Fruit fly (Drosophila melanogaster) whole organism, pupa: ENCODE results near the gene Rab27.

Experiments
- CG10348 ChIP-seq: fragments of 200-800 bp; sonication (Bioruptor generic); IDR thresholded peaks from 2 replicates; pipeline ENCODE4 v1.3.6; 2022; ENCODE audit warnings: missing biosample characterization, missing genetic modification characterization
- CG17806 ChIP-seq: fragments of 200-800 bp; sonication (Bioruptor generic); optimal IDR thresholded peaks from 2 replicates; lab custom pipeline; 2018; ENCODE audit warnings: missing biosample characterization, mild to moderate bottlenecking, missing genetic modification characterization, moderate library complexity

dm6 chrX:1454837-1455236 is 21.9 kb downstream of the Rab27 start:
- TF ChIP-seq CG17806 (tag; lab: Kevin White, UChicago) (no peak), CG10348 (GFP tag; lab: Robert Waterston, UW) (no peak)
